Fruit fly (Drosophila melanogaster): Measurements from ENCODE around the gene CG15286.

dm6 chr2L:14367274-14367669 lies 29.2 kb downstream of the CG15286 start:
- TF ChIP-seq CG8159 (tag; optimal IDR thresholded peaks at IDR 0.05) (peak; percentile 80), EcR (GFP tag; optimal IDR thresholded peaks at IDR 0.05) (no peak), fd96Ca (GFP tag; IDR thresholded peaks at IDR 0.05) (no peak), CG13204 (GFP tag; optimal IDR thresholded peaks at IDR 0.05) (peak; percentile 20), CG32121 (GFP tag; IDR thresholded peaks at IDR 0.05) (peak; percentile 55), Pif1A (GFP tag; optimal IDR thresholded peaks at IDR 0.05) (peak; percentile 37)
